Fruit fly (Drosophila melanogaster) whole organism, embryonic: ENCODE measurements around the gene CG1640.
A peak's percentile ranks its signal among the peaks of the same experiment; 100 is the strongest.

Experiments
- C15 ChIP-seq: fragments of 200-800 bp; sonication (Bioruptor generic); IDR thresholded peaks from 3 replicates; pipeline ENCODE4 v1.3.6; 2022; ENCODE audit warnings: missing biosample characterization, missing genetic modification characterization
- CG1024 ChIP-seq: fragments of 200-800 bp; sonication (Bioruptor generic); IDR thresholded peaks from 2 replicates; pipeline ENCODE4 v1.3.6; 2022; ENCODE audit warnings: missing biosample characterization, missing genetic modification characterization
- CG10321 ChIP-seq: fragments of 200-800 bp; sonication (Bioruptor generic); IDR thresholded peaks from 2 replicates; pipeline ENCODE4 v1.3.6; 2022; ENCODE audit warnings: missing biosample characterization, missing genetic modification characterization
- CG12391 ChIP-seq: fragments of 200-800 bp; sonication (Bioruptor generic); optimal IDR thresholded peaks from 3 replicates; lab custom pipeline; 2018; ENCODE audit warnings: missing biosample characterization, mild to moderate bottlenecking, missing genetic modification characterization, moderate library complexity
- CG13123 ChIP-seq: fragments of 200-800 bp; sonication (Bioruptor generic); optimal IDR thresholded peaks from 2 replicates; lab custom pipeline; 2016; ENCODE audit warnings: missing biosample characterization, missing genetic modification characterization
- CG15269 ChIP-seq: fragments of 200-800 bp; sonication (Bioruptor generic); optimal IDR thresholded peaks from 2 replicates; lab custom pipeline; 2018; ENCODE audit warnings: missing biosample characterization, mild to moderate bottlenecking, missing genetic modification characterization, moderate library complexity
- CG16863 ChIP-seq: fragments of 200-800 bp; sonication (Bioruptor generic); optimal IDR thresholded peaks from 3 replicates; lab custom pipeline; 2016; ENCODE audit warnings: missing biosample characterization, missing genetic modification characterization
- CG17568 ChIP-seq: fragments of 200-800 bp; sonication (Bioruptor generic); optimal IDR thresholded peaks from 2 replicates; lab custom pipeline; 2018; ENCODE audit warnings: missing biosample characterization, mild to moderate bottlenecking, missing genetic modification characterization, moderate library complexity
- CG18011 ChIP-seq: fragments of 200-800 bp; sonication (Bioruptor generic); optimal IDR thresholded peaks from 2 replicates; lab custom pipeline; 2017; ENCODE audit warnings: missing biosample characterization, missing genetic modification characterization, mild to moderate bottlenecking, moderate library complexity, missing genotype
- CG18599 ChIP-seq: fragments of 200-800 bp; sonication (Bioruptor generic); optimal IDR thresholded peaks from 3 replicates; lab custom pipeline; 2017; ENCODE audit warnings: missing biosample characterization, missing genetic modification characterization, mild to moderate bottlenecking, moderate library complexity, missing genetic modification reagents
- CG18619 ChIP-seq: fragments of 200-800 bp; sonication (Bioruptor generic); optimal IDR thresholded peaks from 3 replicates; lab custom pipeline; 2017; ENCODE audit warnings: missing biosample characterization, mild to moderate bottlenecking, missing genetic modification characterization
- CG2712 ChIP-seq: fragments of 200-800 bp; optimal IDR thresholded peaks from 3 replicates; lab custom pipeline; 2019; ENCODE audit warnings: missing biosample characterization, mild to moderate bottlenecking, missing genetic modification characterization, moderate library complexity
- CG31224 ChIP-seq: fragments of 200-800 bp; sonication (Bioruptor generic); IDR thresholded peaks from 2 replicates; pipeline ENCODE4 v1.3.6; 2022; ENCODE audit warnings: missing biosample characterization, missing genetic modification characterization
- CG31365 ChIP-seq: fragments of 200-800 bp; sonication (Bioruptor generic); optimal IDR thresholded peaks from 2 replicates; lab custom pipeline; 2018; ENCODE audit warnings: missing biosample characterization, mild to moderate bottlenecking, missing genetic modification characterization
- CG42726 ChIP-seq: fragments of 200-800 bp; sonication (Bioruptor generic); IDR thresholded peaks from 2 replicates; pipeline ENCODE4 v1.3.6; 2022; ENCODE audit warnings: missing biosample characterization, missing genetic modification characterization; ENCODE audit not compliant: partially characterized antibody
- CG4707 ChIP-seq: fragments of 200-800 bp; sonication (Bioruptor generic); optimal IDR thresholded peaks from 2 replicates; lab custom pipeline; 2018; ENCODE audit warnings: missing biosample characterization, mild to moderate bottlenecking, missing genetic modification characterization, moderate library complexity
- CG4854 ChIP-seq: fragments of 200-800 bp; sonication (Bioruptor generic); optimal IDR thresholded peaks from 2 replicates; lab custom pipeline; 2016; ENCODE audit warnings: missing biosample characterization, missing genetic modification characterization, inconsistent platforms
- CG8924 ChIP-seq: fragments of 200-800 bp; optimal IDR thresholded peaks from 3 replicates; lab custom pipeline; 2019; ENCODE audit warnings: missing biosample characterization, mild to moderate bottlenecking, missing genetic modification characterization, moderate library complexity
- Drgx ChIP-seq: fragments of 200-800 bp; sonication (Bioruptor generic); IDR thresholded peaks from 2 replicates; pipeline ENCODE4 v1.3.6; 2022; ENCODE audit warnings: missing biosample characterization, missing genetic modification characterization
- E2f1 ChIP-seq: fragments of 200-800 bp; sonication (Bioruptor generic); IDR thresholded peaks from 2 replicates; pipeline ENCODE4 v1.3.6; 2022; ENCODE audit warnings: missing biosample characterization, missing genetic modification characterization
- Fer1 ChIP-seq: fragments of 200-800 bp; sonication (Bioruptor generic); optimal IDR thresholded peaks from 2 replicates; lab custom pipeline; 2017; ENCODE audit warnings: missing biosample characterization, mild to moderate bottlenecking, missing genetic modification characterization
- HLH3B ChIP-seq: fragments of 200-800 bp; sonication (Bioruptor generic); IDR thresholded peaks from 2 replicates; pipeline ENCODE4 v1.3.6; 2022; ENCODE audit warnings: missing biosample characterization, missing genetic modification characterization
- HLHmδ ChIP-seq: fragments of 200-800 bp; sonication (Bioruptor generic); optimal IDR thresholded peaks from 2 replicates; lab custom pipeline; 2018; ENCODE audit warnings: missing biosample characterization, mild to moderate bottlenecking, missing genetic modification characterization, moderate library complexity
- NFAT ChIP-seq: fragments of 200-800 bp; sonication (Bioruptor generic); IDR thresholded peaks from 2 replicates; pipeline ENCODE4 v1.3.6; 2022; ENCODE audit warnings: missing biosample characterization, missing genetic modification characterization
- Optix ChIP-seq: fragments of 200-800 bp; sonication (Bioruptor generic); IDR thresholded peaks from 3 replicates; pipeline ENCODE4 v1.3.6; 2022; ENCODE audit warnings: missing biosample characterization, missing genetic modification characterization
- Rfx ChIP-seq: fragments of 200-800 bp; sonication (Bioruptor generic); IDR thresholded peaks from 2 replicates; pipeline ENCODE4 v1.3.6; 2022; ENCODE audit warnings: missing biosample characterization, missing genetic modification characterization
- Sry-β ChIP-seq: fragments of 200-800 bp; sonication (Bioruptor generic); optimal IDR thresholded peaks from 2 replicates; lab custom pipeline; 2018; ENCODE audit warnings: missing biosample characterization, mild to moderate bottlenecking, missing genetic modification characterization, moderate library complexity
- Xbp1 ChIP-seq: fragments of 200-800 bp; sonication (Bioruptor generic); optimal IDR thresholded peaks from 3 replicates; lab custom pipeline; 2016; ENCODE audit warnings: missing biosample characterization, mild to moderate bottlenecking, missing genetic modification characterization
- ac ChIP-seq: fragments of 200-800 bp; sonication (Bioruptor generic); optimal IDR thresholded peaks from 3 replicates; lab custom pipeline; 2017; ENCODE audit warnings: missing biosample characterization, mild to moderate bottlenecking, missing genetic modification characterization
- chinmo ChIP-seq: fragments of 200-800 bp; sonication (Bioruptor generic); IDR thresholded peaks from 4 replicates; pipeline ENCODE4 v1.3.6; 2022; ENCODE audit warnings: missing biosample characterization, missing genetic modification characterization; ENCODE audit not compliant: partially characterized antibody
- disco-r ChIP-seq: fragments of 200-800 bp; sonication (Bioruptor generic); optimal IDR thresholded peaks from 2 replicates; lab custom pipeline; 2016; ENCODE audit warnings: missing biosample characterization, missing genetic modification characterization
- dpn ChIP-seq, 2 experiments: fragments of 200-800 bp; sonication (Bioruptor generic); optimal IDR thresholded peaks; 3 replicates each; lab custom pipeline; 2016; ENCODE audit warnings: missing biosample characterization in 2 of 2, missing genetic modification characterization in 2 of 2
- ewg ChIP-seq: fragments of 200-800 bp; sonication (Bioruptor generic); optimal IDR thresholded peaks from 3 replicates; lab custom pipeline; 2017; ENCODE audit warnings: mild to moderate bottlenecking, missing biosample characterization, missing genetic modification reagents, missing genetic modification characterization
- fd3F ChIP-seq: fragments of 200-800 bp; sonication (Bioruptor generic); optimal IDR thresholded peaks from 2 replicates; lab custom pipeline; 2018; ENCODE audit warnings: missing biosample characterization, mild to moderate bottlenecking, missing genetic modification characterization, moderate library complexity
- ftz-f1 ChIP-seq: fragments of 200-800 bp; sonication (Bioruptor generic); optimal IDR thresholded peaks from 2 replicates; lab custom pipeline; 2016; ENCODE audit warnings: missing biosample characterization, missing genetic modification characterization
- gcm ChIP-seq: fragments of 200-800 bp; sonication (Bioruptor generic); optimal IDR thresholded peaks from 2 replicates; lab custom pipeline; 2019; ENCODE audit warnings: missing biosample characterization, mild to moderate bottlenecking, missing genetic modification characterization, moderate library complexity
- gro ChIP-seq: fragments of 200-800 bp; sonication (Bioruptor generic); optimal IDR thresholded peaks from 2 replicates; lab custom pipeline; 2016; ENCODE audit warnings: missing biosample characterization, missing genetic modification characterization
- ind ChIP-seq: fragments of 200-800 bp; sonication (Bioruptor generic); optimal IDR thresholded peaks from 3 replicates; lab custom pipeline; 2016; ENCODE audit warnings: missing biosample characterization, missing genetic modification characterization
- jing ChIP-seq: fragments of 200-800 bp; sonication (Bioruptor generic); optimal IDR thresholded peaks from 2 replicates; lab custom pipeline; 2018; ENCODE audit warnings: missing biosample characterization, mild to moderate bottlenecking, missing genetic modification characterization
- kah ChIP-seq: fragments of 200-800 bp; sonication (Bioruptor generic); optimal IDR thresholded peaks from 2 replicates; lab custom pipeline; 2018; ENCODE audit warnings: missing biosample characterization, mild to moderate bottlenecking, missing genetic modification characterization
- knrl ChIP-seq: fragments of 200-800 bp; sonication (Bioruptor generic); IDR thresholded peaks from 3 replicates; pipeline ENCODE4 v1.3.6; 2022; ENCODE audit warnings: missing biosample characterization, missing genetic modification characterization; ENCODE audit not compliant: partially characterized antibody
- lab ChIP-seq: fragments of 200-800 bp; sonication (Bioruptor generic); optimal IDR thresholded peaks from 3 replicates; lab custom pipeline; 2017; ENCODE audit warnings: missing biosample characterization, missing genetic modification characterization, mild to moderate bottlenecking, moderate library complexity, missing genetic modification reagents
- mirr ChIP-seq: fragments of 200-800 bp; sonication (Bioruptor generic); optimal IDR thresholded peaks from 3 replicates; lab custom pipeline; 2018; ENCODE audit warnings: missing biosample characterization, mild to moderate bottlenecking, missing genetic modification characterization
- pfk ChIP-seq: fragments of 200-800 bp; sonication (Bioruptor generic); optimal IDR thresholded peaks from 2 replicates; lab custom pipeline; 2018; ENCODE audit warnings: missing biosample characterization, mild to moderate bottlenecking, missing genetic modification characterization, moderate library complexity
- psq ChIP-seq: fragments of 200-800 bp; sonication (Bioruptor generic); optimal IDR thresholded peaks from 2 replicates; lab custom pipeline; 2017; ENCODE audit warnings: missing biosample characterization, missing genetic modification characterization
- salm ChIP-seq: fragments of 200-800 bp; sonication (Bioruptor generic); optimal IDR thresholded peaks from 2 replicates; lab custom pipeline; 2018; ENCODE audit warnings: missing biosample characterization, mild to moderate bottlenecking, missing genetic modification characterization
- sens-2 ChIP-seq: fragments of 200-800 bp; sonication (Bioruptor generic); IDR thresholded peaks from 2 replicates; pipeline ENCODE4 v1.3.6; 2022; ENCODE audit warnings: missing biosample characterization, missing genetic modification characterization
- sna ChIP-seq: fragments of 200-800 bp; sonication (Bioruptor generic); IDR thresholded peaks from 2 replicates; pipeline ENCODE4 v1.3.6; 2022; ENCODE audit warnings: missing biosample characterization, missing genetic modification characterization; ENCODE audit not compliant: partially characterized antibody
- stc ChIP-seq: fragments of 200-800 bp; sonication (Bioruptor generic); IDR thresholded peaks from 2 replicates; pipeline ENCODE4 v1.3.6; 2022; ENCODE audit warnings: missing biosample characterization, missing genetic modification characterization
- tna ChIP-seq: fragments of 200-800 bp; sonication (Bioruptor generic); IDR thresholded peaks from 2 replicates; pipeline ENCODE4 v1.3.6; 2022; ENCODE audit warnings: missing biosample characterization, missing genetic modification characterization; ENCODE audit not compliant: partially characterized antibody

CG1640 gene

DNA sequence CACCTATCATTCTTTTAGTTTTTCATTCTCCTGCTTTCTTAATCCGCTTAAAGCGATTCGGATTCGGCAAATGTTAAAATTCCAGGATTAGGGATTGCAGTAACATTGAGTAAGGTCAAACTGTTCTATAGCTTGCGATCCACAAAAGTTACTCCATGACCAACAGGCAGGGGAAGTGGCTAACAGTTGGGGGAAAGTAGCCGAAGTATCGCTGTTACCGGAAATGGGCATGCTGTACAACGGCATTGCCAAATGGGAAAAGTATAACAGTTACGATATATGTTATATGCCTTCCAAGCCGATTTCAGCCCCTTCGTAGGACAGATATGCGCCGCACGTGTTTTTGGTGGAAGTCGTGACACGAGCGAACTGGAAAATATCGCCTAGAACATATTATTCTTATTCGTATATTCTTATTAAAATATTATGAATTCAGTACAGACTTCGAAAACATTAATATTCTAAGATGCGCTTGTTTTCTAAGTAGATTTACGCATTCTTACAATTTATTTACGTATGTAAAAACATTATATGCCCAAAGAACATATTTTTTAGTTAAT lies 12.1 kb upstream of the CG1640 start (continued):
- TF ChIP-seq CG13123 (GFP tag; lab: Kevin White, UChicago), result no peak
- TF ChIP-seq ind (GFP tag; lab: Kevin White, UChicago), result no peak
- no peak for TF ChIP-seq fd3F
- TF ChIP-seq CG2712, result no peak
- TF ChIP-seq kah (GFP tag; lab: Kevin White, UChicago), result no peak
- TF ChIP-seq stc (GFP tag; lab: Robert Waterston, UW), result no peak
- no peak for TF ChIP-seq gcm (GFP tag; lab: Kevin White, UChicago)
- TF ChIP-seq lab (GFP tag; lab: Kevin White, UChicago), result no peak
- TF ChIP-seq Xbp1 (GFP tag; lab: Kevin White, UChicago), result no peak
- no peak for TF ChIP-seq gro (GFP tag; lab: Kevin White, UChicago)
- TF ChIP-seq CG12391 (tag; lab: Kevin White, UChicago), result no peak
- no peak for TF ChIP-seq ac (GFP tag; lab: Kevin White, UChicago)
- no peak for TF ChIP-seq CG31365 (tag; lab: Kevin White, UChicago)
- no peak for TF ChIP-seq CG18011 (GFP tag; lab: Kevin White, UChicago)
- TF ChIP-seq CG8924 (tag; lab: Kevin White, UChicago), result no peak
- TF ChIP-seq mirr (GFP tag; lab: Kevin White, UChicago), result no peak
- no peak for TF ChIP-seq jing (GFP tag; lab: Kevin White, UChicago)
- no peak for TF ChIP-seq NFAT (GFP tag; lab: Robert Waterston, UW)
- TF ChIP-seq CG4707 (GFP tag; lab: Kevin White, UChicago), result no peak
- no peak for TF ChIP-seq CG17568 (GFP tag; lab: Kevin White, UChicago)
- TF ChIP-seq CG16863 (GFP tag; lab: Kevin White, UChicago), result no peak
- no peak for TF ChIP-seq psq (GFP tag; lab: Kevin White, UChicago)
- no peak for TF ChIP-seq CG31224 (GFP tag; lab: Robert Waterston, UW)
- no peak for TF ChIP-seq CG4854 (GFP tag; lab: Kevin White, UChicago)
- peak; percentile 77 for TF ChIP-seq Sry-β (GFP tag; lab: Kevin White, UChicago)
- TF ChIP-seq salm, result no peak
- no peak for TF ChIP-seq sna (GFP tag; lab: Robert Waterston, UW)
- TF ChIP-seq CG18599 (GFP tag; lab: Kevin White, UChicago), result no peak
- peak; percentile 21; the same call in 1 of the 2 replicates for TF ChIP-seq tna
- no peak for TF ChIP-seq E2f1
- TF ChIP-seq CG18619 (GFP tag; lab: Kevin White, UChicago), result no peak
- TF ChIP-seq Optix (GFP tag; lab: Robert Waterston, UW), result no peak
- TF ChIP-seq pfk (GFP tag; lab: Kevin White, UChicago), result no peak
- no peak for TF ChIP-seq dpn (GFP tag; optimal IDR thresholded peaks at IDR 0.05; lab: Kevin White, UChicago)
- peak; percentile 18 for TF ChIP-seq HLHmδ (GFP tag; lab: Kevin White, UChicago)
- peak; percentile 50; the same call in 1 of the 2 replicates for TF ChIP-seq CG42726 (GFP tag; lab: Robert Waterston, UW)
- TF ChIP-seq Drgx, result no peak
- no peak for TF ChIP-seq Fer1
- TF ChIP-seq ewg (GFP tag; lab: Kevin White, UChicago), result no peak
- no peak for TF ChIP-seq disco-r
- TF ChIP-seq CG15269, result no peak
- no peak for TF ChIP-seq HLH3B (GFP tag; lab: Robert Waterston, UW)
- TF ChIP-seq CG10321, result no peak
- no peak for TF ChIP-seq sens-2 (GFP tag; lab: Robert Waterston, UW)
- TF ChIP-seq Rfx (GFP tag; lab: Robert Waterston, UW), result no peak
- peak; percentile 62; the same call in 2 of the 3 replicates for TF ChIP-seq knrl (GFP tag; lab: Robert Waterston, UW)
- TF ChIP-seq chinmo (GFP tag; lab: Robert Waterston, UW), result no peak
- TF ChIP-seq CG1024, result no peak
- TF ChIP-seq ftz-f1 (GFP tag; lab: Kevin White, UChicago), result no peak
- TF ChIP-seq C15 (GFP tag; lab: Robert Waterston, UW), result no peak
